Worm (Caenorhabditis elegans) whole organism, L2 larva: ENCODE measurements around the gene Y47D7A.15.
"Not testable (repeated sequence)": the region's sequence is repeated elsewhere in the genome, so short reads cannot be mapped to it uniquely, and the experiment has no call there.

Source experiments
- R02D3.7 ChIP-seq: fragments of 150-350 bp; optimal IDR thresholded peaks from 2 replicates; lab custom pipeline; 2014; ENCODE audit warnings: missing biosample characterization, missing genetic modification characterization
- Y55F3AM.14 ChIP-seq: fragments of 200-800 bp; sonication (Bioruptor generic); optimal IDR thresholded peaks from 2 replicates; lab custom pipeline; 2018; ENCODE audit warnings: mild to moderate bottlenecking, missing genetic modification characterization, missing compliant biosample characterization
- aly-2 ChIP-seq: fragments of 150-350 bp; optimal IDR thresholded peaks from 2 replicates; lab custom pipeline; 2014; ENCODE audit warnings: missing biosample characterization, missing genetic modification characterization
- ama-1 ChIP-seq: fragments of 150-350 bp; optimal IDR thresholded peaks from 2 replicates; lab custom pipeline; 2018; ENCODE audit warnings: inconsistent platforms
- blmp-1 ChIP-seq: sonication (generic microtip); optimal IDR thresholded peaks from 2 replicates; lab custom pipeline; 2017; ENCODE audit warnings: missing genetic modification characterization, mild to moderate bottlenecking, missing compliant biosample characterization, antibody characterized with exemption, moderate library complexity; ENCODE audit not compliant: insufficient read depth
- ceh-16 ChIP-seq: fragments of 150-350 bp; optimal IDR thresholded peaks from 2 replicates; lab custom pipeline; 2014; ENCODE audit warnings: missing biosample characterization, missing genetic modification characterization
- ceh-82 ChIP-seq: fragments of 150-350 bp; optimal IDR thresholded peaks from 2 replicates; lab custom pipeline; 2014; ENCODE audit warnings: missing biosample characterization, missing genetic modification characterization
- crh-2 ChIP-seq: sonication (generic microtip); optimal IDR thresholded peaks from 2 replicates; lab custom pipeline; 2017; ENCODE audit warnings: missing biosample characterization, missing genetic modification characterization
- dmd-4 ChIP-seq: sonication (generic microtip); optimal IDR thresholded peaks from 2 replicates; lab custom pipeline; 2017; ENCODE audit warnings: missing biosample characterization, missing genetic modification characterization
- egl-27 ChIP-seq: sonication (generic microtip); optimal IDR thresholded peaks from 3 replicates; lab custom pipeline; 2017; ENCODE audit warnings: missing biosample characterization, missing genetic modification reagents, missing genetic modification characterization
- elt-1 ChIP-seq: fragments of 150-350 bp; optimal IDR thresholded peaks from 2 replicates; lab custom pipeline; 2014; ENCODE audit warnings: missing biosample characterization, missing genetic modification characterization
- elt-3 ChIP-seq: sonication (generic microtip); optimal IDR thresholded peaks from 2 replicates; lab custom pipeline; 2017; ENCODE audit warnings: missing biosample characterization, missing genetic modification characterization
- fos-1 ChIP-seq: fragments of 150-350 bp; optimal IDR thresholded peaks from 2 replicates; lab custom pipeline; 2014; ENCODE audit warnings: missing biosample characterization, missing genetic modification characterization
- gmeb-1 ChIP-seq: fragments of 150-350 bp; optimal IDR thresholded peaks from 2 replicates; lab custom pipeline; 2014; ENCODE audit warnings: missing biosample characterization, missing genetic modification characterization
- lin-11 ChIP-seq: fragments of 150-350 bp; sonication (generic microtip); optimal IDR thresholded peaks from 2 replicates; lab custom pipeline; 2014; ENCODE audit warnings: missing biosample characterization, missing genetic modification characterization, inconsistent platforms, mixed read lengths
- lin-13 ChIP-seq: fragments of 150-350 bp; optimal IDR thresholded peaks from 2 replicates; lab custom pipeline; 2014; ENCODE audit warnings: missing biosample characterization, missing genetic modification reagents, missing genetic modification characterization
- lsy-2 ChIP-seq, 2 experiments: fragments of 150-350 bp in 1 of 2; sonication (generic microtip) in 1 of 2; optimal IDR thresholded peaks; 2 replicates each; lab custom pipeline; 2014 to 2017; ENCODE audit warnings: missing biosample characterization in 2 of 2, missing genetic modification characterization in 2 of 2
- mab-5 ChIP-seq: fragments of 150-350 bp; optimal IDR thresholded peaks from 2 replicates; lab custom pipeline; 2014; ENCODE audit warnings: missing biosample characterization, missing genetic modification characterization
- mbf-1 ChIP-seq: sonication (generic microtip); optimal IDR thresholded peaks from 2 replicates; lab custom pipeline; 2017; ENCODE audit warnings: missing biosample characterization, missing genetic modification characterization
- nhr-11 ChIP-seq: fragments of 150-350 bp; optimal IDR thresholded peaks from 2 replicates; lab custom pipeline; 2014; ENCODE audit warnings: missing biosample characterization, missing genetic modification characterization
- nhr-129 ChIP-seq: fragments of 150-350 bp; optimal IDR thresholded peaks from 2 replicates; lab custom pipeline; 2014; ENCODE audit warnings: missing biosample characterization, missing genetic modification characterization
- nhr-21 ChIP-seq: fragments of 150-350 bp; optimal IDR thresholded peaks from 2 replicates; lab custom pipeline; 2014; ENCODE audit warnings: missing biosample characterization, missing genetic modification characterization
- nhr-23 ChIP-seq: fragments of 150-350 bp; optimal IDR thresholded peaks from 2 replicates; lab custom pipeline; 2014; ENCODE audit warnings: missing biosample characterization, missing genetic modification reagents, missing genetic modification characterization
- nhr-25 ChIP-seq: fragments of 150-350 bp; sonication (generic microtip); optimal IDR thresholded peaks from 3 replicates; lab custom pipeline; 2014; ENCODE audit warnings: missing biosample characterization, missing genetic modification characterization
- nhr-6 ChIP-seq: fragments of 150-350 bp; optimal IDR thresholded peaks from 2 replicates; lab custom pipeline; 2014; ENCODE audit warnings: missing biosample characterization, missing genetic modification characterization
- sem-4 ChIP-seq: fragments of 150-350 bp; optimal IDR thresholded peaks from 2 replicates; lab custom pipeline; 2014; ENCODE audit warnings: missing biosample characterization, missing genetic modification reagents, missing genetic modification characterization
- skn-1 ChIP-seq: sonication (generic microtip); optimal IDR thresholded peaks from 2 replicates; lab custom pipeline; 2017; ENCODE audit warnings: missing biosample characterization, missing genetic modification characterization
- sma-9 ChIP-seq, 2 experiments: fragments of 150-350 bp in 1 of 2; sonication (generic microtip) in 1 of 2; optimal IDR thresholded peaks; 2 replicates each; lab custom pipeline; 2014 to 2016; ENCODE audit warnings: missing genetic modification characterization in 2 of 2, mild to moderate bottlenecking in 1 of 2, missing biosample characterization in 1 of 2, missing compliant biosample characterization in 1 of 2, missing genetic modification reagents in 1 of 2, moderate library complexity in 1 of 2
- unc-39 ChIP-seq: fragments of 150-350 bp; optimal IDR thresholded peaks from 2 replicates; lab custom pipeline; 2014; ENCODE audit warnings: missing biosample characterization, missing genetic modification characterization
- unc-55 ChIP-seq: fragments of 150-350 bp; sonication (generic microtip); optimal IDR thresholded peaks from 3 replicates; lab custom pipeline; 2014; ENCODE audit warnings: missing biosample characterization, missing genetic modification reagents, missing genetic modification characterization
- unc-62 ChIP-seq: fragments of 150-350 bp; optimal IDR thresholded peaks from 2 replicates; lab custom pipeline; 2014; ENCODE audit warnings: missing biosample characterization, missing genetic modification reagents, missing genetic modification characterization
- zag-1 ChIP-seq: fragments of 150-350 bp; optimal IDR thresholded peaks from 2 replicates; lab custom pipeline; 2014; ENCODE audit warnings: missing biosample characterization, missing genetic modification characterization
- ztf-1 ChIP-seq: fragments of 200-800 bp; sonication (Bioruptor generic); conservative IDR thresholded peaks from 2 replicates; pipeline ENCODE4 v1.3.6; 2022; ENCODE audit warnings: missing genetic modification characterization, missing compliant biosample characterization
- ztf-4 ChIP-seq: fragments of 150-350 bp; optimal IDR thresholded peaks from 2 replicates; lab custom pipeline; 2014; ENCODE audit warnings: missing biosample characterization, missing genetic modification characterization

Y47D7A.15 gene

ce11 chrV:4432783-4433237 is at the start of gene Y47D7A.15:
Gene Y47D7A.15 (minus strand): TSS chrV:4433187.
- TF ChIP-seq nhr-23 (no peak), nhr-129 (no peak), unc-39 (tag; lab: Kevin White, UChicago) (no peak), aly-2 (no peak), skn-1 (tag; lab: Kevin White, UChicago) (no peak), dmd-4 (tag; lab: Kevin White, UChicago) (no peak), nhr-25 (tag; lab: Kevin White, UChicago) (no peak), lin-13 (GFP tag; lab: Kevin White, UChicago) (no peak), ceh-82 (tag; lab: Kevin White, UChicago) (no peak), mbf-1 (tag; lab: Kevin White, UChicago) (no peak), ama-1 (lab: Kevin White, UChicago) (no peak), sem-4 (no peak), ztf-1 (GFP tag; lab: Robert Waterston, UW) (no peak), lsy-2 (tag; optimal IDR thresholded peaks at IDR 0.05; lab: Kevin White, UChicago) (no peak), fos-1 (tag; lab: Kevin White, UChicago) (no peak), mab-5 (tag; lab: Kevin White, UChicago) (no peak), nhr-6 (no peak)

DNA sequence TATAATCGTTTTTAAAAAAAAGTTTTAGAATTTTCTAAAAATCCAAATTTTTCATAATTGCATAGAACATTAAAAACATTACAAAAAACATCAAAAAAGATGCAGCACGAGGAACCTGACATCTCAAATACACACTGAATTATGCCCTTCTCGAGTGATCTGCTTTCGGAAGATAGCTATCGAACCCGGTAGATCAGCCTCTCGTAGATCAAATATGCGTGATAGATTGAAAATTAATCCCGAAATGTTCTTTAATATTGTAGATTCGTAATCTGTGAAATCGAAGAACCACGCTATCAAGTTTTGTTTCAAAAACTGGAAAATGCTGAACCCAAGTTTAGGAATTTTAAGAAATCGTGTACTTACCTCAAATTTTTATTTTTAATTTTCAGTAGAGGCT is 48.8 kb upstream of the Y47D7A.15 start:
- no peak for TF ChIP-seq Y55F3AM.14 (GFP tag; lab: Kevin White, UChicago)
- TF ChIP-seq egl-27 (tag; lab: Kevin White, UChicago), result no peak
- TF ChIP-seq mab-5 (tag; lab: Kevin White, UChicago), result no peak
- TF ChIP-seq, all 48 proteins: peak for 0

DNA sequence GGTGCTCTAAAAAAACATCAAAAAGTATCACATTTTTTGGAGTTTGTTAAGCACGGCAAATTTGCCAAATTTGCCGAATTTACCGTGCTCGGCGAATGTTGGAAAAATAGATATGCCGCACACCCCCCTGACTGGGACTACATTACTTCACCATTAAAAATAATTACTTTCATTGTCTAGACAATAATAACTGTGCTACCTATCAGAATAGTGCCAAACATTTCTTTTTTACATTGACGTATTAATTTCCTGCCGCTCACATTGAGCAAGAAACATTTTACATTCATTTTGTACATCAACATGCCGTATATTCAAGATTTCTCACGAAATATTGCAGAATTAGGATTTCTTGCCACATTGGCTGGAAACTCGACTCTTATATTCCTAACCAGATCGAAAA is 41.6 kb upstream of the Y47D7A.15 start, which contains the start of gene str-35:
TSS of gene str-35 (plus strand) at position 301 of the 400 bp plus-strand sequence.
- not testable (repeated sequence) for TF ChIP-seq aly-2; ceh-82 (tag; lab: Kevin White, UChicago); fos-1 (tag; lab: Kevin White, UChicago)

- no peak for TF ChIP-seq elt-3
- TF ChIP-seq mbf-1 (tag; lab: Kevin White, UChicago), result no peak
- no peak for TF ChIP-seq lin-11 (tag; lab: Kevin White, UChicago)
- TF ChIP-seq unc-62, result no peak
- no peak for TF ChIP-seq dmd-4 (tag; lab: Kevin White, UChicago)
- no peak for TF ChIP-seq R02D3.7 (tag; lab: Kevin White, UChicago)
- no peak for TF ChIP-seq zag-1 (tag; lab: Kevin White, UChicago)
- no peak for TF ChIP-seq gmeb-1 (tag; lab: Kevin White, UChicago)
- TF ChIP-seq lin-13 (GFP tag; lab: Kevin White, UChicago), result no peak
- no peak for TF ChIP-seq ama-1 (lab: Kevin White, UChicago)
- TF ChIP-seq nhr-11 (tag; lab: Kevin White, UChicago), result no peak
- no peak for TF ChIP-seq fos-1 (tag; lab: Kevin White, UChicago)
- TF ChIP-seq ceh-16 (tag; lab: Kevin White, UChicago), result no peak
- TF ChIP-seq elt-1, result no peak
- TF ChIP-seq crh-2, result no peak
- TF ChIP-seq nhr-23, result no peak
- no peak for TF ChIP-seq sma-9 (GFP tag; optimal IDR thresholded peaks at IDR 0.05; lab: Kevin White, UChicago)
- TF ChIP-seq sma-9 (tag; optimal IDR thresholded peaks at IDR 0.05; lab: Kevin White, UChicago), result no peak
These were observed 38.1 kb upstream of the Y47D7A.15 start, which contains the start of gene T08H10.3 for ce11 chrV:4471065-4471464. Gene T08H10.3 (plus strand): TSS chrV:4471365.

DNA sequence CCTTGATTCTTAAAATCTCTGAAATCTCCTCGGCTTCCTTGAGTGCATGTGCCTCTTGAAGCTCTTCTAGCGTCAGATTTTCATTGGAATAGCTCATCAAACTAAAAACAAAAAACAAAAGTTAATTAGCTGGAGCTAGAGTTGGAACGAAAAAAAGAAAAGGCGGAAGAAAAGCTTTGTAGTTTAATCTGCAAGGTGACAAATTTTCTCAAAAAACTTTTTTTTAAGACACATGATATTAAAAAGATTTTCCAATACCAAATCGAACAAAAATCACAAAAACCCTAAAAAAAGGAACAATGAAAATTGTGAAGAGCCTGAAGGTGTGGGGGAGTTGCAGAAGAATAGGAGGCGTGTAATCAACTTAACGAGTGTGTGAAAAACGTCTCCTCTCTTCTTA is 21.6 kb upstream of the Y47D7A.15 start, which contains the start of gene gnrr-5:
TSS of gene gnrr-5 (minus strand) at position 101 of the 400 bp plus-strand sequence.
- TF ChIP-seq elt-1, result no peak
- TF ChIP-seq ztf-4 (tag; lab: Kevin White, UChicago), result no peak
- no peak for TF ChIP-seq nhr-21 (tag; lab: Kevin White, UChicago)
- TF ChIP-seq blmp-1 (tag; lab: Kevin White, UChicago), result no peak
- no peak for TF ChIP-seq unc-55
- no peak for TF ChIP-seq sma-9 (GFP tag; optimal IDR thresholded peaks at IDR 0.05; lab: Kevin White, UChicago)
- TF ChIP-seq sma-9 (tag; optimal IDR thresholded peaks at IDR 0.05; lab: Kevin White, UChicago), result no peak
- no peak for TF ChIP-seq lsy-2 (tag; optimal IDR thresholded peaks at IDR 0.05; lab: Kevin White, UChicago)
